Worm (Caenorhabditis elegans) whole organism, L4 larva: ENCODE data around the gene srh-180.

Experiments used
- F49E8.2 ChIP-seq: sonication (generic microtip); optimal IDR thresholded peaks from 2 replicates; lab custom pipeline; 2016; ENCODE audit warnings: missing compliant biosample characterization, mild to moderate bottlenecking, missing genetic modification characterization, borderline replicate concordance
- Y105C5A.15 ChIP-seq: fragments of 200-800 bp; sonication (Bioruptor generic); IDR thresholded peaks from 2 replicates; pipeline ENCODE4 v1.3.6; 2022; ENCODE audit warnings: missing genetic modification characterization, missing compliant biosample characterization
- Y75B8A.6 ChIP-seq: fragments of 200-800 bp; sonication (Bioruptor generic); IDR thresholded peaks from 2 replicates; pipeline ENCODE4 v1.3.6; 2022; ENCODE audit warnings: missing genetic modification reagents, missing genetic modification characterization, missing compliant biosample characterization
- ces-1 ChIP-seq: fragments of 150-350 bp; sonication (generic microtip); optimal IDR thresholded peaks from 4 replicates; lab custom pipeline; 2014; ENCODE audit warnings: missing biosample characterization, missing genetic modification reagents, missing genetic modification characterization
- daf-8 ChIP-seq: fragments of 200-800 bp; sonication (Bioruptor generic); IDR thresholded peaks from 2 replicates; pipeline ENCODE4 v1.3.6; 2022; ENCODE audit warnings: missing genetic modification characterization, missing compliant biosample characterization
- fos-1 ChIP-seq: fragments of 150-350 bp; optimal IDR thresholded peaks from 2 replicates; lab custom pipeline; 2014; ENCODE audit warnings: missing biosample characterization, missing genetic modification characterization
- jun-1 ChIP-seq: fragments of 150-350 bp; optimal IDR thresholded peaks from 2 replicates; lab custom pipeline; 2014; ENCODE audit warnings: missing biosample characterization, missing genetic modification reagents, missing genetic modification characterization
- lin-13 ChIP-seq: fragments of 150-350 bp; optimal IDR thresholded peaks from 2 replicates; lab custom pipeline; 2014; ENCODE audit warnings: missing biosample characterization, missing genetic modification reagents, missing genetic modification characterization
- nhr-237 ChIP-seq: sonication (generic microtip); optimal IDR thresholded peaks from 2 replicates; lab custom pipeline; 2017; ENCODE audit warnings: missing biosample characterization, missing genetic modification characterization
- nhr-77 ChIP-seq: fragments of 150-350 bp; optimal IDR thresholded peaks from 2 replicates; lab custom pipeline; 2014; ENCODE audit warnings: missing biosample characterization, missing genetic modification characterization
- skn-1 ChIP-seq: fragments of 150-350 bp; optimal IDR thresholded peaks from 2 replicates; lab custom pipeline; 2014; ENCODE audit warnings: missing biosample characterization, missing genetic modification characterization
- vab-7 ChIP-seq: fragments of 200-800 bp; sonication (Bioruptor generic); IDR thresholded peaks from 2 replicates; pipeline ENCODE4 v1.3.6; 2022; ENCODE audit warnings: missing genetic modification reagents, missing genetic modification characterization, missing compliant biosample characterization
- zag-1 ChIP-seq: fragments of 150-350 bp; optimal IDR thresholded peaks from 2 replicates; lab custom pipeline; 2014; ENCODE audit warnings: missing biosample characterization, missing genetic modification characterization
- zip-2 ChIP-seq: fragments of 150-350 bp; optimal IDR thresholded peaks from 2 replicates; lab custom pipeline; 2014; ENCODE audit warnings: missing biosample characterization, missing genetic modification characterization

DNA sequence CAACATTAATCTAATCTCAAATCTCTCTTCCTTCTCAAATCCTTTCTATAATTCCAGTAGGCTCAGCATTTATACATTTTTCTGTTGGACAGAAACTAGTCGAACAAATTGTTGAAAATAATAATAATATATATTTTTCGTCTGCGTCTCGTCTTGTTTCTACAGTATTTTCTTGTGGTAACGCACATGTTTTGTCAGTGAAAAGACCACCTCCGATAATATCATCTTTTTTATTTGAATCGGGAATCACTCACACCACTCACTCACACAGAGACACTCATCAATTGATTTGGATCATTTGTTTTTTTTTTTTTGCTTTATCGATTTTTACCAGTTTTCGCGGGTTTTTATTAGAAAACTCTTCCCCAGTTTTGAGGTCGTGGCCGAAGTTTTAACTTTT is 37.3 kb downstream of the srh-180 start:
- no peak for TF ChIP-seq fos-1 (tag; lab: Kevin White, UChicago)
- no peak for TF ChIP-seq zag-1 (tag; lab: Kevin White, UChicago)
- TF ChIP-seq vab-7 (GFP tag; lab: Robert Waterston, UW) = no peak
- no peak for TF ChIP-seq nhr-237 (tag; lab: Kevin White, UChicago)
- no peak for TF ChIP-seq daf-8
- no peak for TF ChIP-seq Y105C5A.15 (GFP tag; lab: Robert Waterston, UW)
- TF ChIP-seq F49E8.2 (tag; lab: Kevin White, UChicago) = no peak
- no peak for TF ChIP-seq Y75B8A.6 (GFP tag; lab: Robert Waterston, UW)
- TF ChIP-seq ces-1 (GFP tag; lab: Kevin White, UChicago) = no peak
- no peak for TF ChIP-seq nhr-77 (tag; lab: Kevin White, UChicago)
- TF ChIP-seq zip-2 (tag; lab: Kevin White, UChicago) = no peak
- TF ChIP-seq lin-13 = no peak
- no peak for TF ChIP-seq jun-1 (tag; lab: Kevin White, UChicago)
- TF ChIP-seq skn-1 = no peak
